Worm (Caenorhabditis elegans) whole organism, young adult: Measurements from ENCODE around the gene T07D3.4.

Experiments used
- C06A6.2 ChIP-seq: fragments of 200-800 bp; sonication (Bioruptor generic); conservative IDR thresholded peaks from 2 replicates; pipeline ENCODE4 v1.3.6; 2022; ENCODE audit warnings: missing genetic modification characterization, missing compliant biosample characterization
- C17E4.6 ChIP-seq: fragments of 200-800 bp; sonication (Bioruptor generic); IDR thresholded peaks from 2 replicates; pipeline ENCODE4 v1.3.6; 2022; ENCODE audit warnings: missing genetic modification reagents, missing genetic modification characterization, missing compliant biosample characterization
- F10E7.11 ChIP-seq: sonication (generic microtip); optimal IDR thresholded peaks from 2 replicates; lab custom pipeline; 2017; ENCODE audit warnings: mild to moderate bottlenecking, missing genetic modification characterization, moderate library complexity, missing compliant biosample characterization
- F49E8.2 ChIP-seq: sonication (generic microtip); optimal IDR thresholded peaks from 3 replicates; lab custom pipeline; 2017; ENCODE audit warnings: missing genetic modification characterization, mild to moderate bottlenecking, missing compliant biosample characterization, antibody characterized with exemption, moderate library complexity; ENCODE audit not compliant: insufficient read depth
- K12H6.12 ChIP-seq: fragments of 200-800 bp; sonication (Bioruptor generic); optimal IDR thresholded peaks from 2 replicates; lab custom pipeline; 2018; ENCODE audit warnings: mild to moderate bottlenecking, missing genetic modification characterization, missing compliant biosample characterization
- ceh-100 ChIP-seq: fragments of 200-800 bp; sonication (Bioruptor generic); IDR thresholded peaks from 2 replicates; pipeline ENCODE4 v1.3.6; 2022; ENCODE audit warnings: missing genetic modification reagents, missing genetic modification characterization, missing compliant biosample characterization
- chd-7 ChIP-seq: sonication (generic microtip); optimal IDR thresholded peaks from 2 replicates; lab custom pipeline; 2016; ENCODE audit warnings: mild to moderate bottlenecking, missing genetic modification characterization, moderate library complexity, missing compliant biosample characterization
- die-1 ChIP-seq: sonication (generic microtip); optimal IDR thresholded peaks from 2 replicates; lab custom pipeline; 2016; ENCODE audit warnings: missing genotype, mild to moderate bottlenecking, missing genetic modification characterization, missing compliant biosample characterization
- hmg-20 ChIP-seq: fragments of 200-800 bp; sonication (Bioruptor generic); IDR thresholded peaks from 2 replicates; pipeline ENCODE4 v1.3.6; 2022; ENCODE audit warnings: missing genetic modification reagents, missing genetic modification characterization, missing compliant biosample characterization
- mxl-1 ChIP-seq: sonication (generic microtip); optimal IDR thresholded peaks from 2 replicates; lab custom pipeline; 2016; ENCODE audit warnings: missing genetic modification characterization, missing compliant biosample characterization
- pha-4 ChIP-seq: fragments of 150-350 bp; sonication (generic microtip); optimal IDR thresholded peaks from 2 replicates; lab custom pipeline; 2014; ENCODE audit warnings: missing biosample characterization, missing genetic modification reagents, missing genetic modification characterization
- rpc-1 ChIP-seq, 2 experiments: fragments of 150-350 bp in 1 of 2; sonication (generic microtip) in 1 of 2; optimal IDR thresholded peaks; 2 replicates each; lab custom pipeline; 2014 to 2018; ENCODE audit warnings: missing biosample characterization in 1 of 2, missing genetic modification characterization in 1 of 2, missing genetic modification reagents in 1 of 2, missing genotype in 1 of 2
- tlf-1 ChIP-seq: fragments of 200-800 bp; sonication (Bioruptor generic); optimal IDR thresholded peaks from 2 replicates; lab custom pipeline; 2018; ENCODE audit warnings: mild to moderate bottlenecking, missing genetic modification characterization, missing compliant biosample characterization
- unc-130 ChIP-seq: sonication (generic microtip); optimal IDR thresholded peaks from 2 replicates; lab custom pipeline; 2016; ENCODE audit warnings: missing genetic modification reagents, missing genetic modification characterization, missing compliant biosample characterization

ce11 chrII:840131-840530 is 48.0 kb upstream of the T07D3.4 start, which contains the start of gene clc-33:
- TF ChIP-seq die-1 (tag; lab: Kevin White, UChicago) (no peak), F49E8.2 (tag; lab: Kevin White, UChicago) (no peak), F10E7.11 (no peak), pha-4 (tag; lab: Kevin White, UChicago) (no peak), tlf-1 (no peak), K12H6.12 (tag; lab: Kevin White, UChicago) (no peak), hmg-20 (no peak), chd-7 (tag; lab: Kevin White, UChicago) (no peak), mxl-1 (tag; lab: Kevin White, UChicago) (no peak), C17E4.6 (no peak), unc-130 (GFP tag; lab: Kevin White, UChicago) (no peak), ceh-100 (GFP tag; lab: Robert Waterston, UW) (no peak), rpc-1 (optimal IDR thresholded peaks at IDR 0.05; lab: Kevin White, UChicago) (no peak), rpc-1 (tag; optimal IDR thresholded peaks at IDR 0.05; lab: Kevin White, UChicago) (no peak), C06A6.2 (GFP tag; lab: Robert Waterston, UW) (no peak)
